Worm (Caenorhabditis elegans) whole organism, L4 larva: ENCODE measurements around the gene R02D5.6.

Experiments
- F26F4.8 ChIP-seq: fragments of 200-800 bp; sonication (Bioruptor generic); conservative IDR thresholded peaks from 2 replicates; pipeline ENCODE4 v1.3.6; 2022; ENCODE audit warnings: missing genetic modification characterization, missing compliant biosample characterization
- F44E2.7 ChIP-seq: fragments of 200-800 bp; sonication (Bioruptor generic); IDR thresholded peaks from 2 replicates; pipeline ENCODE4 v2.1.2; 2022; ENCODE audit warnings: missing genetic modification characterization, missing compliant biosample characterization
- F49E8.2 ChIP-seq: sonication (generic microtip); optimal IDR thresholded peaks from 2 replicates; lab custom pipeline; 2016; ENCODE audit warnings: missing compliant biosample characterization, mild to moderate bottlenecking, missing genetic modification characterization, borderline replicate concordance
- Y48G9A.11 ChIP-seq: fragments of 200-800 bp; sonication (Bioruptor generic); IDR thresholded peaks from 2 replicates; pipeline ENCODE4 v1.3.6; 2022; ENCODE audit warnings: missing genetic modification reagents, missing genetic modification characterization, missing compliant biosample characterization
- ZK337.2 ChIP-seq: fragments of 200-800 bp; sonication (Bioruptor generic); IDR thresholded peaks from 2 replicates; pipeline ENCODE4 v1.3.6; 2022; ENCODE audit warnings: missing genetic modification reagents, missing genetic modification characterization, missing compliant biosample characterization
- ZK546.5 ChIP-seq, 2 experiments: sonication (generic microtip); optimal IDR thresholded peaks; 2 replicates each; lab custom pipeline; 2017; ENCODE audit warnings: missing biosample characterization in 2 of 2, missing genetic modification characterization in 2 of 2
- aly-2 ChIP-seq: sonication (generic microtip); optimal IDR thresholded peaks from 2 replicates; lab custom pipeline; 2018; ENCODE audit warnings: missing biosample characterization, missing genetic modification characterization
- arid-1 ChIP-seq: fragments of 200-800 bp; sonication (Bioruptor generic); conservative IDR thresholded peaks from 2 replicates; pipeline ENCODE4 v1.3.6; 2022; ENCODE audit warnings: missing genetic modification reagents, missing genetic modification characterization, missing compliant biosample characterization
- ceh-20 ChIP-seq: fragments of 200-800 bp; sonication (Bioruptor generic); IDR thresholded peaks from 2 replicates; pipeline ENCODE4 v1.3.6; 2022; ENCODE audit warnings: missing genetic modification reagents, missing genetic modification characterization, missing compliant biosample characterization
- ceh-82 ChIP-seq: sonication (generic microtip); optimal IDR thresholded peaks from 2 replicates; lab custom pipeline; 2017; ENCODE audit warnings: missing biosample characterization, missing genetic modification characterization
- cey-2 ChIP-seq: sonication (generic microtip); optimal IDR thresholded peaks from 3 replicates; lab custom pipeline; 2017; ENCODE audit warnings: missing genetic modification characterization, mild to moderate bottlenecking, missing compliant biosample characterization, antibody characterized with exemption, borderline replicate concordance; ENCODE audit not compliant: insufficient read depth
- ctbp-1 ChIP-seq: fragments of 200-800 bp; sonication (Bioruptor generic); IDR thresholded peaks from 2 replicates; pipeline ENCODE4 v1.3.6; 2022; ENCODE audit warnings: missing genetic modification reagents, missing genetic modification characterization, missing compliant biosample characterization
- dmd-6 ChIP-seq: fragments of 200-800 bp; sonication (Bioruptor generic); IDR thresholded peaks from 2 replicates; pipeline ENCODE4 v1.3.6; 2022; ENCODE audit warnings: missing genetic modification reagents, missing genetic modification characterization, missing compliant biosample characterization
- dmd-9 ChIP-seq: fragments of 200-800 bp; sonication (Bioruptor generic); IDR thresholded peaks from 2 replicates; pipeline ENCODE4 v1.3.6; 2022; ENCODE audit warnings: missing genetic modification reagents, missing genetic modification characterization, missing compliant biosample characterization
- dve-1 ChIP-seq: sonication (generic microtip); optimal IDR thresholded peaks from 2 replicates; lab custom pipeline; 2017; ENCODE audit warnings: antibody characterized with exemption, mild to moderate bottlenecking, missing genetic modification characterization, missing compliant biosample characterization; ENCODE audit not compliant: insufficient read depth
- egl-27 ChIP-seq: sonication (generic microtip); optimal IDR thresholded peaks from 3 replicates; lab custom pipeline; 2017; ENCODE audit warnings: missing biosample characterization, missing genetic modification reagents, missing genetic modification characterization
- egl-43 ChIP-seq: fragments of 200-800 bp; sonication (Bioruptor generic); IDR thresholded peaks from 2 replicates; pipeline ENCODE4 v1.3.6; 2022; ENCODE audit warnings: missing genetic modification reagents, missing genetic modification characterization, missing compliant biosample characterization
- fkh-10 ChIP-seq: fragments of 150-350 bp; optimal IDR thresholded peaks from 2 replicates; lab custom pipeline; 2014; ENCODE audit warnings: missing biosample characterization, missing genetic modification reagents, missing genetic modification characterization
- hif-1 ChIP-seq, 2 experiments: sonication (generic microtip); optimal IDR thresholded peaks; 2 replicates each; lab custom pipeline; 2016 to 2017; ENCODE audit warnings: missing compliant biosample characterization in 2 of 2, missing genetic modification characterization in 2 of 2, missing genetic modification reagents in 2 of 2, missing genotype in 2 of 2, mild to moderate bottlenecking in 1 of 2
- hlh-11 ChIP-seq: fragments of 200-800 bp; sonication (Bioruptor generic); optimal IDR thresholded peaks from 2 replicates; lab custom pipeline; 2018; ENCODE audit warnings: mild to moderate bottlenecking, missing genetic modification characterization, missing compliant biosample characterization
- hmg-1.1 ChIP-seq: fragments of 200-800 bp; sonication (Bioruptor generic); IDR thresholded peaks from 2 replicates; pipeline ENCODE4 v1.3.6; 2022; ENCODE audit warnings: missing genetic modification reagents, missing genetic modification characterization, missing compliant biosample characterization
- jun-1 ChIP-seq: fragments of 150-350 bp; optimal IDR thresholded peaks from 2 replicates; lab custom pipeline; 2014; ENCODE audit warnings: missing biosample characterization, missing genetic modification reagents, missing genetic modification characterization
- lin-1 ChIP-seq: fragments of 200-800 bp; sonication (Bioruptor generic); IDR thresholded peaks from 2 replicates; pipeline ENCODE4 v1.3.6; 2022; ENCODE audit warnings: missing genetic modification reagents, missing genetic modification characterization, missing compliant biosample characterization
- lin-15B ChIP-seq: fragments of 150-350 bp; sonication (generic microtip); optimal IDR thresholded peaks from 3 replicates; lab custom pipeline; 2014; ENCODE audit warnings: missing biosample characterization, missing genetic modification characterization
- lsy-2 ChIP-seq, 2 experiments: fragments of 150-350 bp in 1 of 2; sonication (generic microtip) in 1 of 2; optimal IDR thresholded peaks; 2 replicates each; lab custom pipeline; 2014 to 2017; ENCODE audit warnings: missing biosample characterization in 2 of 2, missing genetic modification characterization in 2 of 2
- madf-5 ChIP-seq, 2 experiments: fragments of 200-800 bp; sonication (Bioruptor generic); IDR thresholded peaks; 2 replicates each; pipeline ENCODE4 v1.3.6; 2022; ENCODE audit warnings: missing compliant biosample characterization in 2 of 2, missing genetic modification characterization in 2 of 2
- mep-1 ChIP-seq: fragments of 150-350 bp; sonication (generic microtip); optimal IDR thresholded peaks from 3 replicates; lab custom pipeline; 2014; ENCODE audit warnings: missing biosample characterization, missing genetic modification characterization
- mxl-2 ChIP-seq: fragments of 200-800 bp; sonication (Bioruptor generic); conservative IDR thresholded peaks from 2 replicates; pipeline ENCODE4 v1.3.6; 2022; ENCODE audit warnings: missing genetic modification reagents, missing genetic modification characterization, missing compliant biosample characterization
- mxl-3 ChIP-seq: fragments of 200-800 bp; sonication (Bioruptor generic); optimal IDR thresholded peaks from 2 replicates; lab custom pipeline; 2018; ENCODE audit warnings: mild to moderate bottlenecking, missing genetic modification characterization, missing compliant biosample characterization
- nhr-10 ChIP-seq: fragments of 150-350 bp; optimal IDR thresholded peaks from 2 replicates; lab custom pipeline; 2014; ENCODE audit warnings: missing biosample characterization, missing genetic modification characterization
- nhr-11 ChIP-seq: fragments of 150-350 bp; optimal IDR thresholded peaks from 2 replicates; lab custom pipeline; 2014; ENCODE audit warnings: missing biosample characterization, missing genetic modification characterization
- nhr-111 ChIP-seq: fragments of 200-800 bp; sonication (Bioruptor generic); optimal IDR thresholded peaks from 2 replicates; lab custom pipeline; 2018; ENCODE audit warnings: mild to moderate bottlenecking, missing genetic modification characterization, missing compliant biosample characterization
- nhr-237 ChIP-seq: sonication (generic microtip); optimal IDR thresholded peaks from 2 replicates; lab custom pipeline; 2017; ENCODE audit warnings: missing biosample characterization, missing genetic modification characterization
- nhr-28 ChIP-seq: fragments of 150-350 bp; optimal IDR thresholded peaks from 2 replicates; lab custom pipeline; 2014; ENCODE audit warnings: missing biosample characterization, missing genetic modification characterization
- nhr-42 ChIP-seq: fragments of 200-800 bp; sonication (Bioruptor generic); IDR thresholded peaks from 2 replicates; pipeline ENCODE4 v1.3.6; 2022; ENCODE audit warnings: missing genetic modification characterization, missing compliant biosample characterization
- nhr-6 ChIP-seq: fragments of 150-350 bp; optimal IDR thresholded peaks from 2 replicates; lab custom pipeline; 2014; ENCODE audit warnings: missing biosample characterization, missing genetic modification characterization
- php-3 ChIP-seq: fragments of 200-800 bp; sonication (Bioruptor generic); IDR thresholded peaks from 2 replicates; pipeline ENCODE4 v1.3.6; 2022; ENCODE audit warnings: missing genetic modification reagents, missing genetic modification characterization, missing compliant biosample characterization
- pqm-1 ChIP-seq: sonication (generic microtip); optimal IDR thresholded peaks from 2 replicates; lab custom pipeline; 2017; ENCODE audit warnings: missing biosample characterization, missing genetic modification characterization
- sdz-12 ChIP-seq: fragments of 200-800 bp; sonication (Bioruptor generic); optimal IDR thresholded peaks from 2 replicates; lab custom pipeline; 2018; ENCODE audit warnings: mild to moderate bottlenecking, missing genetic modification characterization, missing compliant biosample characterization
- skn-1 ChIP-seq: fragments of 150-350 bp; optimal IDR thresholded peaks from 2 replicates; lab custom pipeline; 2014; ENCODE audit warnings: missing biosample characterization, missing genetic modification characterization
- snpc-1.2 ChIP-seq: fragments of 200-800 bp; sonication (Bioruptor generic); IDR thresholded peaks from 2 replicates; pipeline ENCODE4 v1.3.6; 2022; ENCODE audit warnings: missing genetic modification reagents, missing genetic modification characterization, missing compliant biosample characterization
- snpc-4 ChIP-seq: fragments of 150-350 bp; optimal IDR thresholded peaks from 2 replicates; lab custom pipeline; 2014; ENCODE audit warnings: missing biosample characterization, missing genetic modification characterization
- spr-3 ChIP-seq: fragments of 200-800 bp; sonication (Bioruptor generic); optimal IDR thresholded peaks from 2 replicates; lab custom pipeline; 2018; ENCODE audit warnings: mild to moderate bottlenecking, missing genetic modification characterization, missing compliant biosample characterization
- unc-130 ChIP-seq: sonication (generic microtip); optimal IDR thresholded peaks from 2 replicates; lab custom pipeline; 2016; ENCODE audit warnings: missing genetic modification reagents, missing genetic modification characterization, missing compliant biosample characterization
- vab-7 ChIP-seq: fragments of 200-800 bp; sonication (Bioruptor generic); IDR thresholded peaks from 2 replicates; pipeline ENCODE4 v1.3.6; 2022; ENCODE audit warnings: missing genetic modification reagents, missing genetic modification characterization, missing compliant biosample characterization
- zag-1 ChIP-seq: fragments of 150-350 bp; optimal IDR thresholded peaks from 2 replicates; lab custom pipeline; 2014; ENCODE audit warnings: missing biosample characterization, missing genetic modification characterization
- zfp-2 ChIP-seq: sonication (generic microtip); optimal IDR thresholded peaks from 2 replicates; lab custom pipeline; 2016; ENCODE audit warnings: mild to moderate bottlenecking, missing genetic modification characterization, missing compliant biosample characterization
- zfp-3 ChIP-seq: fragments of 200-800 bp; sonication (Bioruptor generic); conservative IDR thresholded peaks from 2 replicates; pipeline ENCODE4 v1.3.6; 2022; ENCODE audit warnings: missing genetic modification reagents, missing genetic modification characterization, missing compliant biosample characterization
- ztf-11 ChIP-seq: fragments of 150-350 bp; optimal IDR thresholded peaks from 2 replicates; lab custom pipeline; 2014; ENCODE audit warnings: missing biosample characterization, missing genetic modification characterization
- ztf-7 ChIP-seq: fragments of 150-350 bp; optimal IDR thresholded peaks from 2 replicates; lab custom pipeline; 2014; ENCODE audit warnings: missing biosample characterization, missing genetic modification characterization

R02D5.6 gene

DNA sequence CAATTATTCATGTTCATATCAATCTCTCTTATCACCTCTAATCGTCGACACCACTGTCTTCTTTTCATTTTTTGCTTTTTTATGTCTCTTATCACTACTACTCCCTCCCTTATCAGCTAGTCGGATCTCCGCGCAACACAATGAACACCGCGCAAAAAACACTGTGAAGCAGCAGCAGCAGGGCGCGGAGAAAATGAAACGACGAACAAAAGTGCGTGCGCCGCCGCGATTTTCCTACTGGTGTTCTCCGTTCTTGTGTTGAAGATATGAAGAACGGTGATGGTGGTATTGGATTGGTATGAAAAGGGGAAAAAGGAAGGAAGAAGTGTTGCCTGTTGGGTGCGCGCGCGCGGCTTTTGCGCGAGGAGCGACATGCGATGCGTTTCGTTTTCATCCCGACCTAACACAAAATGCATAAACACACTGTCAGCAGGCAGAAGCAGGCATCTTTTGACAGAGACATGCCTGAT, 12.1 kb downstream of the R02D5.6 start (continued):
- TF ChIP-seq jun-1 (tag; lab: Kevin White, UChicago), result no peak
- peak; percentile 65 for TF ChIP-seq dve-1
- no peak for TF ChIP-seq zag-1 (tag; lab: Kevin White, UChicago)
- no peak for TF ChIP-seq php-3 (GFP tag; lab: Robert Waterston, UW)
- TF ChIP-seq F49E8.2, result no peak
- no peak for TF ChIP-seq nhr-10 (tag; lab: Kevin White, UChicago)
- TF ChIP-seq egl-27 (tag; lab: Kevin White, UChicago), result no peak
- TF ChIP-seq unc-130, result no peak
- TF ChIP-seq skn-1 (tag; lab: Kevin White, UChicago), result no peak
- no peak for TF ChIP-seq ZK546.5 (tag; optimal IDR thresholded peaks at IDR 0.05; lab: Kevin White, UChicago)
- TF ChIP-seq hif-1 (tag; optimal IDR thresholded peaks at IDR 0.05; lab: Kevin White, UChicago), result no peak
- TF ChIP-seq nhr-42 (GFP tag; lab: Robert Waterston, UW), result no peak
- TF ChIP-seq ztf-7 (tag; lab: Kevin White, UChicago), result no peak
- TF ChIP-seq zfp-3, result no peak
- TF ChIP-seq ctbp-1, result no peak
- TF ChIP-seq nhr-11 (tag; lab: Kevin White, UChicago), result no peak
- TF ChIP-seq ztf-11 (tag; lab: Kevin White, UChicago), result no peak
- TF ChIP-seq spr-3 (GFP tag; lab: Kevin White, UChicago), result no peak
- no peak for TF ChIP-seq mxl-2 (GFP tag; lab: Robert Waterston, UW)
- TF ChIP-seq ceh-20 (GFP tag; lab: Robert Waterston, UW), result no peak
- TF ChIP-seq aly-2 (tag; lab: Kevin White, UChicago), result no peak
- no peak for TF ChIP-seq lin-15B (tag; lab: Kevin White, UChicago)
- no peak for TF ChIP-seq snpc-1.2 (GFP tag; lab: Robert Waterston, UW)
- no peak for TF ChIP-seq nhr-237
- TF ChIP-seq zfp-2, result no peak
- no peak for TF ChIP-seq F26F4.8 (GFP tag; lab: Robert Waterston, UW)
- TF ChIP-seq mep-1 (tag; lab: Kevin White, UChicago), result peak; percentile 2
- TF ChIP-seq madf-5 (GFP tag; IDR thresholded peaks at IDR 0.05; lab: Robert Waterston, UW), result no peak
- no peak for TF ChIP-seq dmd-9 (GFP tag; lab: Robert Waterston, UW)
- TF ChIP-seq, all 104 proteins: peak for 22

DNA sequence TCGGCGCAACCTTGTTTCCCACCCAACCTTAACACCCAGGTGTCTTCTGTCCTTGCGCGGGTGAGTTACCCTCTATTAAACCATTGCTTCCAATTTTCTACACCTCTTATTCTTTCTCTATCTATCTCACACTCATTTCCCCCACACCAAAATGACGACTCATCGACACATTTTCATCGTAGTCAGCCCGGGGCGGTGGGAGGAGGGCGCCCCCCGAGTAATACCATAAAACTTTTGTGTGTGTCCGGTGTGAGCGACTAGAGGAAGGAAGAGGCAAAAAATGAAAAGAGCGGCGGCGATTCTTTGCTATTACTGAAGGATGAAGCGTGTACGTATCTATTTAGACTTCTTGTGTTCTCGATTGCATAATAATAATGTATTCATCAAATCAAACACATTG, 13.1 kb downstream of the R02D5.6 start:
- TF ChIP-seq arid-1 (GFP tag; lab: Robert Waterston, UW) (no peak), ceh-82 (tag; lab: Kevin White, UChicago) (no peak), pqm-1 (tag; lab: Kevin White, UChicago) (no peak), F44E2.7 (GFP tag; lab: Robert Waterston, UW) (no peak), ZK337.2 (GFP tag; lab: Robert Waterston, UW) (no peak), snpc-4 (tag; lab: Kevin White, UChicago) (no peak), Y48G9A.11 (GFP tag; lab: Robert Waterston, UW) (no peak), ctbp-1 (no peak), fkh-10 (GFP tag; lab: Kevin White, UChicago) (no peak), ztf-7 (tag; lab: Kevin White, UChicago) (no peak), sdz-12 (GFP tag; lab: Kevin White, UChicago) (no peak), vab-7 (GFP tag; lab: Robert Waterston, UW) (no peak), hmg-1.1 (GFP tag; lab: Robert Waterston, UW) (no peak), lsy-2 (tag; optimal IDR thresholded peaks at IDR 0.05; lab: Kevin White, UChicago) (no peak), madf-5 (GFP tag; IDR thresholded peaks at IDR 0.05; lab: Robert Waterston, UW) (no peak), hlh-11 (tag; lab: Kevin White, UChicago) (peak; percentile 6), egl-43 (GFP tag; lab: Robert Waterston, UW) (no peak), cey-2 (no peak), lin-1 (no peak), mep-1 (tag; lab: Kevin White, UChicago) (peak; percentile 23), nhr-6 (tag; lab: Kevin White, UChicago) (no peak), nhr-111 (GFP tag; lab: Kevin White, UChicago) (no peak), mxl-3 (GFP tag; lab: Kevin White, UChicago) (peak; percentile 30), nhr-28 (peak; percentile 14), zag-1 (tag; lab: Kevin White, UChicago) (no peak), dmd-6 (GFP tag; lab: Robert Waterston, UW) (peak; percentile 27; the same call in 1 of the 2 replicates)
